Worm (Caenorhabditis elegans): ENCODE results near the gene cyp-31A3.

The cyp-31A3 gene

DNA sequence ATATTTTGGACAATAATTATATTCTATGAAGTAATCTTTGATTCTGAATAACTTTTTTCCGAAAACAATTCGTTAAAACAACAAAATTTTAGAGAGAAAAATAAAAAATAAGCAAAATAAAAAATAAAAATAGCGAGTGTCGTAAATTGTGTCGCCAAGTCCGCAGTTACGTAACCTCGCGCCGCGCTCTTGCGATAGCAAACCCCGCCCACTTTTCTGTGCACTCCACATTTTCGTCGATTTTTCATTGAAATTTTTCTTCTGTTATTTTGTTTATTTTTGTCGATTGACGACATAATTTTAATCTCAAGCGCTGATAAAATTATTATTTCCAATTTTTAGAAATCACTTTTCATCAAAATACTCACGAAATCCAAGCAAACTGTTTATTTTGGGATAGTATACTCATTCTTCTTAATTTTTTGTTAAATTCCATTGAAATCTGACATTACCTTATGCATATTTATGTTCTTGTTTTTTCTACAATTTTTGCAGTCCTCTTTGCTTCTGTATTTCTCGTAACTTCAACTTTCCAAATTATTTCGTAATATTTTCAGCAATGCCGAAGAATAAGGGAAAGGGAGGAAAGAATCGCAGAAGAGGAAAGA, 49.6 kb downstream of the cyp-31A3 start, which contains the start of gene eif-1.A:
Gene eif-1.A (plus strand): TSS at position 558 of the 608 bp plus-strand sequence.
- TF ChIP-seq unc-62 (GFP tag; optimal IDR thresholded peaks at IDR 0.05) = no peak

DNA sequence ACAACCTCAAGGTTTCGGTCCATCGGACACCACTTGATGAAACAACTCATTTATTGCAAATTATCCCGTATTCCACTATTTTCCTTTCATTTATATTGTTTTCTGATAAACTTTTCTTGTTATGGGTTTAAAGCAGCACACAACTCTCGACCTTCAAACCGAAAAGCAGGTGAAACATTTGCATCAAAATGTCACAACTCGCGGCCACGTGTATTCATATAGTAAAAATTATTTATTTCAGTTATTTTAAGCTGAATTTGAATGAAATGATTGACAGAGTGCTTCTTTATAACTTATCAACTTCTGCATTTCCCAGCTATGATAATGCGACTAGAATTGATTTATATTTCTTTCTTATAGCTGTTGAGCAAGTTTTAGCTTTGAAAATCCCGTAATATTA, 51.0 kb downstream of the cyp-31A3 start, which contains the start of gene srw-95:
Gene srw-95 (plus strand): TSS at position 213 of the 400 bp plus-strand sequence.
- no peak for TF ChIP-seq unc-62 (GFP tag; optimal IDR thresholded peaks at IDR 0.05)
